Worm (Caenorhabditis elegans): Measurements from ENCODE around the gene M05D6.1.

M05D6.1 gene

ce11 chrII:8515521-8515920 lies 40.3 kb upstream of the M05D6.1 start:
- TF ChIP-seq hlh-6 (tag; optimal IDR thresholded peaks at IDR 0.05): no peak
- TF ChIP-seq elt-2 (tag; optimal IDR thresholded peaks at IDR 0.05): peak; percentile 80

- TF ChIP-seq unc-3 (GFP tag; conservative IDR thresholded peaks at IDR 0.05): no peak
- TF ChIP-seq unc-3 (tag; optimal IDR thresholded peaks at IDR 0.05): no peak
- no peak for TF ChIP-seq odd-2 (tag; optimal IDR thresholded peaks at IDR 0.05)
- TF ChIP-seq nhr-232 (tag; optimal IDR thresholded peaks at IDR 0.05): no peak
- no peak for TF ChIP-seq syd-9 (tag; optimal IDR thresholded peaks at IDR 0.05)
- TF ChIP-seq T23F11.4 (GFP tag; optimal IDR thresholded peaks at IDR 0.05): no peak
- no peak for TF ChIP-seq eyg-1 (tag; optimal IDR thresholded peaks at IDR 0.05)
- no peak for TF ChIP-seq pha-2 (tag; optimal IDR thresholded peaks at IDR 0.05)
- no peak for TF ChIP-seq hlh-6 (tag; optimal IDR thresholded peaks at IDR 0.05)
- TF ChIP-seq sdc-2 (tag; optimal IDR thresholded peaks at IDR 0.05): no peak
- TF ChIP-seq ref-2 (tag; optimal IDR thresholded peaks at IDR 0.05): no peak
- TF ChIP-seq ceh-34 (tag; optimal IDR thresholded peaks at IDR 0.05): no peak
- TF ChIP-seq sox-4 (tag; optimal IDR thresholded peaks at IDR 0.05): no peak
- TF ChIP-seq unc-55 (GFP tag; optimal IDR thresholded peaks at IDR 0.05): no peak
- TF ChIP-seq C38D4.7 (GFP tag; optimal IDR thresholded peaks at IDR 0.05): no peak
- TF ChIP-seq pax-1 (tag; optimal IDR thresholded peaks at IDR 0.05): no peak
- TF ChIP-seq lim-6 (tag; optimal IDR thresholded peaks at IDR 0.05): no peak
- TF ChIP-seq elt-4 (tag; optimal IDR thresholded peaks at IDR 0.05): no peak
- TF ChIP-seq hlh-13 (GFP tag; optimal IDR thresholded peaks at IDR 0.05): no peak
- no peak for TF ChIP-seq che-1 (tag; optimal IDR thresholded peaks at IDR 0.05)
- no peak for TF ChIP-seq ttx-3 (tag; optimal IDR thresholded peaks at IDR 0.05)
These were observed 39.5 kb upstream of the M05D6.1 start, which contains the start of gene ctg-2 for ce11 chrII:8514729-8515128. Gene ctg-2, plus strand, starts transcription at chrII:8515054.

- TF ChIP-seq pros-1 (tag; optimal IDR thresholded peaks at IDR 0.05) (no peak), sdc-2 (tag; optimal IDR thresholded peaks at IDR 0.05) (no peak), ceh-34 (tag; optimal IDR thresholded peaks at IDR 0.05) (no peak), lin-11 (tag; optimal IDR thresholded peaks at IDR 0.05) (no peak), hlh-13 (GFP tag; optimal IDR thresholded peaks at IDR 0.05) (no peak), ceh-18 (tag; optimal IDR thresholded peaks at IDR 0.05) (no peak)
These were observed 33.8 kb upstream of the M05D6.1 start, which contains the start of gene T13H5.1 for ce11 chrII:8508956-8509355. Gene T13H5.1, minus strand, starts transcription at chrII:8509056.

DNA sequence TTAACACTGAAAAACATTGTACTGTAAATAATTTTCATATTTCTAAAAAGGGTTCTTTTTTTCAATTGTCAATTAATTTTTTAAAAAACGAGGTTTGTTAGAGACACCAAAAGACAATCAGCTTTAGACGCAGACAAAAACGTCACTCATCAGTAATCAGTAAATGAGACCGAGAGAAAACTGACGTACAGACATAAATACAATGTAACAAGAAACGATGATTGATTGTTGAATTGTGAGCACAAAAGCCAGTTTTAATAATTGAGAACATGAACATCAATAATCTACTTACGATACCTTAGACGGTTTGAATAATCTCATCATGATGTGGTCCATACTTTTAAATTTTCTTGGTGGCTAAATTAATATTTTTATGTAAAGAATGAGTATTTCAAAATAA lies 31.6 kb upstream of the M05D6.1 start:
- TF ChIP-seq K09A11.1 (tag; optimal IDR thresholded peaks at IDR 0.05; ENCODE audit: insufficient read depth) (no peak), ztf-16 (tag; optimal IDR thresholded peaks at IDR 0.05) (no peak), tbx-2 (tag; optimal IDR thresholded peaks at IDR 0.05) (no peak), eyg-1 (tag; optimal IDR thresholded peaks at IDR 0.05) (no peak), lin-11 (tag; optimal IDR thresholded peaks at IDR 0.05) (no peak), pros-1 (tag; optimal IDR thresholded peaks at IDR 0.05) (no peak), nfya-1 (tag; optimal IDR thresholded peaks at IDR 0.05) (no peak), F13H6.1 (tag; optimal IDR thresholded peaks at IDR 0.05) (no peak), ama-1 (optimal IDR thresholded peaks at IDR 0.05) (no peak), ceh-31 (tag; optimal IDR thresholded peaks at IDR 0.05) (no peak), hlh-13 (GFP tag; optimal IDR thresholded peaks at IDR 0.05) (no peak), ceh-18 (tag; optimal IDR thresholded peaks at IDR 0.05) (no peak), odd-2 (tag; optimal IDR thresholded peaks at IDR 0.05) (no peak), hlh-15 (tag; optimal IDR thresholded peaks at IDR 0.05) (no peak), ahr-1 (tag; optimal IDR thresholded peaks at IDR 0.05) (no peak), ceh-30 (tag; optimal IDR thresholded peaks at IDR 0.05) (no peak)

DNA sequence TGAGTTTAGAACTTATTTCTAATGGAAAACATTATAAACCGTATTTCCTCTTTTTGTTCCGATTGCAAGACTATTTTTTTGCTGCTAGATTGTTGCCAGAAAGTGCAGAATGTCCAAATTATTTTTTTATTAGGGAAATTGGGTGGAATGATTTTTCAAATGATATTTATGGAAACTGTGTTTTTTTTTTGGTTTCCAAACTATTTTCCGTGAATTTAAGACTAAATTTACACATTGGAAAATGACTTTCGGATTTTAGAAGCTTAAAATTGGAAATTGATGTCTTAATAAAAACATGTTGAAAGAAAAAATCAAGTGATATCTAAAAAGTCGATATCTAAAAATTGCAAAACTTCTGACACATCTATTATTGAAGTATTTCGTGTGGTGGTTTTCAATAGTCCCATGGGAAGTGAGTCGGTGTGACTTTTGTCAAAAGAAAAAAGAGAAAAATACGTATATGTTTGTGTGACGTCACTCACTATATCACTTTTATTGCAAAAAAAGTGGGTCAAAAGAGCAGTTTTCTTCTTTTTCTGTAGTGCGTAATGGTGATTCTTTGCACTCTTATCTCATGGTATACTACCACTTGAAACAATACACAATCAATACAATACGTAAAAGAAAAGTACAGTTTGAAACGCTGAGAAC lies 29.0 kb upstream of the M05D6.1 start:
- no peak for TF ChIP-seq unc-42 (tag; optimal IDR thresholded peaks at IDR 0.05)
- TF ChIP-seq pag-3 (tag; optimal IDR thresholded peaks at IDR 0.05; ENCODE audit: borderline replicate concordance): no peak
- TF ChIP-seq pqm-1 (tag; optimal IDR thresholded peaks at IDR 0.05): no peak
- no peak for TF ChIP-seq unc-3 (GFP tag; conservative IDR thresholded peaks at IDR 0.05)
- no peak for TF ChIP-seq unc-3 (tag; optimal IDR thresholded peaks at IDR 0.05)
- TF ChIP-seq nhr-232 (tag; optimal IDR thresholded peaks at IDR 0.05): no peak
- TF ChIP-seq pros-1 (tag; optimal IDR thresholded peaks at IDR 0.05): no peak
- no peak for TF ChIP-seq ref-2 (tag; optimal IDR thresholded peaks at IDR 0.05)
- TF ChIP-seq ceh-14 (tag; optimal IDR thresholded peaks at IDR 0.05): no peak
- no peak for TF ChIP-seq ceh-24 (tag; optimal IDR thresholded peaks at IDR 0.05)
- no peak for TF ChIP-seq ceh-18 (tag; optimal IDR thresholded peaks at IDR 0.05)
